Worm (Caenorhabditis elegans): ENCODE data around the gene gcy-4.

ce11 chrII:10300082-10300749 lies 8.4 kb downstream of the gcy-4 start, which contains the start of gene nep-26:
- TF ChIP-seq sox-4 (tag; optimal IDR thresholded peaks at IDR 0.05) (no peak), ztf-11 (tag; optimal IDR thresholded peaks at IDR 0.05) (no peak), hpl-2 (GFP tag; optimal IDR thresholded peaks at IDR 0.05) (no peak)

All from whole organism, L1 larva.